Worm (Caenorhabditis elegans): Measurements from ENCODE around the gene srd-13.

DNA sequence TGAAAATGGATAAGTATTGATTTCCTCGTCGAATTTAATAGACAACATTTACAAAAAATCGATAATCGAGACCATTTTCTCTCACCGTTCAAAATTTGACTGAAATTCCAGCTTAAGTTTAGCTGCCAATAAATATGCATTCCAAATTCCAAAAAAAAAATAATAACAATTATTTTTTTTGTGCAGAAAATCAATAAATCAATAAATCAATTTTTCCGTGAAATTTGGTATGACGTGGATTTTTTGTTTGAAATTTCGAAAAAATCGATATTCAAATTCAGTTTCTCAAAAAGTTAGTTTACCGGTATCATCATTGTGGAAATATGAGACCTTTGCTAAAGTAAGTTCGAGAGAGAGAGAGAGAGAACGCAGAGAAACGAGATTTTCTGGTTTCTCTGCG is 49.6 kb upstream of the srd-13 start, which contains the start of gene C55C3.3:
- TF ChIP-seq nhr-129 (tag; optimal IDR thresholded peaks at IDR 0.05) (no peak), alr-1 (tag; optimal IDR thresholded peaks at IDR 0.05) (no peak), lsy-2 (tag; optimal IDR thresholded peaks at IDR 0.05) (no peak)
